Worm (Caenorhabditis elegans) whole organism, young adult: ENCODE data around the gene F58F12.12.
A peak's percentile ranks its signal among the peaks of the same experiment; 100 is the strongest.

ENCODE experiments used
- B0019.2 ChIP-seq: fragments of 200-800 bp; sonication (Bioruptor generic); conservative IDR thresholded peaks from 2 replicates; pipeline ENCODE4 v1.3.6; 2022; ENCODE audit warnings: missing genetic modification reagents, missing genetic modification characterization, missing compliant biosample characterization
- B0336.3 ChIP-seq: fragments of 200-800 bp; sonication (Bioruptor generic); IDR thresholded peaks from 2 replicates; pipeline ENCODE4 v1.3.6; 2022; ENCODE audit warnings: missing genetic modification characterization, missing compliant biosample characterization
- F10E7.11 ChIP-seq: sonication (generic microtip); optimal IDR thresholded peaks from 2 replicates; lab custom pipeline; 2017; ENCODE audit warnings: mild to moderate bottlenecking, missing genetic modification characterization, moderate library complexity, missing compliant biosample characterization
- F22D6.2 ChIP-seq: sonication (generic microtip); optimal IDR thresholded peaks from 2 replicates; lab custom pipeline; 2016; ENCODE audit warnings: mild to moderate bottlenecking, missing genetic modification characterization, missing compliant biosample characterization
- F23B12.7 ChIP-seq: sonication (generic microtip); optimal IDR thresholded peaks from 2 replicates; lab custom pipeline; 2017; ENCODE audit warnings: missing genetic modification characterization, mild to moderate bottlenecking, missing compliant biosample characterization, antibody characterized with exemption, moderate library complexity; ENCODE audit not compliant: insufficient read depth
- F33H1.4 ChIP-seq: fragments of 200-800 bp; sonication (Bioruptor generic); IDR thresholded peaks from 2 replicates; pipeline ENCODE4 v1.3.6; 2022; ENCODE audit warnings: missing genetic modification reagents, missing genetic modification characterization, missing compliant biosample characterization
- F39B2.1 ChIP-seq: fragments of 200-800 bp; sonication (Bioruptor generic); IDR thresholded peaks from 2 replicates; pipeline ENCODE4 v1.3.6; 2022; ENCODE audit warnings: missing genetic modification reagents, missing genetic modification characterization, missing compliant biosample characterization
- F55B11.4 ChIP-seq: sonication (generic microtip); optimal IDR thresholded peaks from 2 replicates; lab custom pipeline; 2016; ENCODE audit warnings: missing compliant biosample characterization, missing genetic modification characterization, borderline replicate concordance; ENCODE audit not compliant: insufficient read depth
- F57A8.1 ChIP-seq: fragments of 200-800 bp; sonication (Bioruptor generic); optimal IDR thresholded peaks from 2 replicates; lab custom pipeline; 2018; ENCODE audit warnings: mild to moderate bottlenecking, missing genetic modification characterization, moderate library complexity, missing compliant biosample characterization
- Y53F4B.3 ChIP-seq: fragments of 200-800 bp; sonication (Bioruptor generic); IDR thresholded peaks from 2 replicates; pipeline ENCODE4 v1.3.6; 2022; ENCODE audit warnings: missing genetic modification reagents, missing genetic modification characterization, missing compliant biosample characterization
- Y67H2A.10 ChIP-seq: fragments of 200-800 bp; sonication (Bioruptor generic); conservative IDR thresholded peaks from 2 replicates; pipeline ENCODE4 v1.3.6; 2022; ENCODE audit warnings: missing genetic modification reagents, missing genetic modification characterization, missing compliant biosample characterization
- Y79H2A.3 ChIP-seq: fragments of 200-800 bp; sonication (Bioruptor generic); conservative IDR thresholded peaks from 2 replicates; pipeline ENCODE4 v1.3.6; 2022; ENCODE audit warnings: missing genetic modification reagents, missing genetic modification characterization, missing compliant biosample characterization
- Y95B8A.8 ChIP-seq: fragments of 200-800 bp; sonication (Bioruptor generic); IDR thresholded peaks from 2 replicates; pipeline ENCODE4 v1.3.6; 2022; ENCODE audit warnings: missing genetic modification reagents, missing genetic modification characterization, missing compliant biosample characterization
- aptf-3 ChIP-seq: fragments of 200-800 bp; sonication (Bioruptor generic); IDR thresholded peaks from 2 replicates; pipeline ENCODE4 v1.3.6; 2022; ENCODE audit warnings: missing genetic modification characterization, missing compliant biosample characterization
- attf-6 ChIP-seq: fragments of 200-800 bp; sonication (Bioruptor generic); IDR thresholded peaks from 2 replicates; pipeline ENCODE4 v1.3.6; 2022; ENCODE audit warnings: missing genetic modification reagents, missing genetic modification characterization, missing compliant biosample characterization
- bed-2 ChIP-seq: fragments of 200-800 bp; sonication (Bioruptor generic); IDR thresholded peaks from 2 replicates; pipeline ENCODE4 v1.3.6; 2022; ENCODE audit warnings: missing genetic modification reagents, missing genetic modification characterization, missing compliant biosample characterization
- cebp-1 ChIP-seq, 2 experiments: fragments of 200-800 bp in 1 of 2; sonication (Bioruptor generic) in 1 of 2; sonication (generic microtip) in 1 of 2; IDR thresholded peaks in 1 of 2; optimal IDR thresholded peaks in 1 of 2; 2 replicates each; pipeline versions ENCODE4 v1.3.6 to Lab custom; 2017 to 2022; ENCODE audit warnings: missing compliant biosample characterization in 2 of 2, missing genetic modification characterization in 2 of 2, mild to moderate bottlenecking in 1 of 2, missing genetic modification reagents in 1 of 2, moderate library complexity in 1 of 2
- ceh-100 ChIP-seq: fragments of 200-800 bp; sonication (Bioruptor generic); IDR thresholded peaks from 2 replicates; pipeline ENCODE4 v1.3.6; 2022; ENCODE audit warnings: missing genetic modification reagents, missing genetic modification characterization, missing compliant biosample characterization
- ceh-27 ChIP-seq: fragments of 200-800 bp; sonication (Bioruptor generic); optimal IDR thresholded peaks from 2 replicates; lab custom pipeline; 2018; ENCODE audit warnings: mild to moderate bottlenecking, missing genetic modification characterization, moderate library complexity, missing compliant biosample characterization
- die-1 ChIP-seq: sonication (generic microtip); optimal IDR thresholded peaks from 2 replicates; lab custom pipeline; 2016; ENCODE audit warnings: missing genotype, mild to moderate bottlenecking, missing genetic modification characterization, missing compliant biosample characterization
- dox-1 ChIP-seq: fragments of 200-800 bp; sonication (Bioruptor generic); IDR thresholded peaks from 2 replicates; pipeline ENCODE4 v1.3.6; 2022; ENCODE audit warnings: missing genetic modification reagents, missing genetic modification characterization, missing compliant biosample characterization
- dpl-1 ChIP-seq: fragments of 150-350 bp; optimal IDR thresholded peaks from 2 replicates; lab custom pipeline; 2014; ENCODE audit warnings: missing biosample characterization, missing genetic modification reagents, missing genetic modification characterization
- egl-44 ChIP-seq: fragments of 200-800 bp; sonication (Bioruptor generic); IDR thresholded peaks from 2 replicates; pipeline ENCODE4 v1.3.6; 2022; ENCODE audit warnings: missing genetic modification reagents, missing genetic modification characterization, missing compliant biosample characterization
- ekl-4 ChIP-seq: fragments of 200-800 bp; sonication (Bioruptor generic); IDR thresholded peaks from 2 replicates; pipeline ENCODE4 v1.3.6; 2022; ENCODE audit warnings: missing genetic modification reagents, missing genetic modification characterization, missing compliant biosample characterization
- hlh-12 ChIP-seq: sonication (generic microtip); optimal IDR thresholded peaks from 2 replicates; lab custom pipeline; 2016; ENCODE audit warnings: missing genetic modification characterization, missing compliant biosample characterization
- hlh-26 ChIP-seq: fragments of 200-800 bp; sonication (Bioruptor generic); conservative IDR thresholded peaks from 2 replicates; pipeline ENCODE4 v1.3.6; 2022; ENCODE audit warnings: missing genetic modification reagents, missing genetic modification characterization, missing compliant biosample characterization
- lag-1 ChIP-seq: fragments of 200-800 bp; sonication (Bioruptor generic); IDR thresholded peaks from 2 replicates; pipeline ENCODE4 v1.3.6; 2022; ENCODE audit warnings: missing genetic modification reagents, missing genetic modification characterization, missing compliant biosample characterization
- let-607 ChIP-seq, 2 experiments: fragments of 200-800 bp in 1 of 2; sonication (Bioruptor generic) in 1 of 2; sonication (generic microtip) in 1 of 2; optimal IDR thresholded peaks; 2 replicates each; lab custom pipeline; 2016 to 2018; ENCODE audit warnings: mild to moderate bottlenecking in 2 of 2, missing compliant biosample characterization in 2 of 2, missing genetic modification characterization in 2 of 2, moderate library complexity in 2 of 2, missing genotype in 1 of 2
- lin-26 ChIP-seq: fragments of 200-800 bp; sonication (Bioruptor generic); IDR thresholded peaks from 2 replicates; pipeline ENCODE4 v1.3.6; 2022; ENCODE audit warnings: missing genetic modification reagents, missing genetic modification characterization, missing compliant biosample characterization
- lsy-27 ChIP-seq: sonication (generic microtip); optimal IDR thresholded peaks from 2 replicates; lab custom pipeline; 2017; ENCODE audit warnings: missing genetic modification characterization, mild to moderate bottlenecking, missing compliant biosample characterization, antibody characterized with exemption, missing genotype, borderline replicate concordance; ENCODE audit not compliant: insufficient read depth
- madf-10 ChIP-seq: sonication (generic microtip); optimal IDR thresholded peaks from 2 replicates; lab custom pipeline; 2016; ENCODE audit warnings: mild to moderate bottlenecking, missing genetic modification characterization, missing compliant biosample characterization
- nfya-1 ChIP-seq: sonication (generic microtip); optimal IDR thresholded peaks from 2 replicates; lab custom pipeline; 2017; ENCODE audit warnings: antibody characterized with exemption, missing compliant biosample characterization, missing genetic modification characterization, borderline replicate concordance; ENCODE audit not compliant: insufficient read depth
- nfya-2 ChIP-seq: fragments of 200-800 bp; sonication (Bioruptor generic); IDR thresholded peaks from 2 replicates; pipeline ENCODE4 v1.3.6; 2022; ENCODE audit warnings: missing genetic modification reagents, missing genetic modification characterization, missing compliant biosample characterization
- nhr-179 ChIP-seq: sonication (generic microtip); optimal IDR thresholded peaks from 2 replicates; lab custom pipeline; 2016; ENCODE audit warnings: mild to moderate bottlenecking, missing genetic modification characterization, missing compliant biosample characterization
- nhr-80 ChIP-seq: sonication (generic microtip); optimal IDR thresholded peaks from 2 replicates; lab custom pipeline; 2016; ENCODE audit warnings: missing genetic modification characterization, missing compliant biosample characterization
- pbrm-1 ChIP-seq: fragments of 200-800 bp; sonication (Bioruptor generic); IDR thresholded peaks from 2 replicates; pipeline ENCODE4 v1.3.6; 2022; ENCODE audit warnings: missing genetic modification reagents, missing genetic modification characterization, missing compliant biosample characterization
- rcor-1 ChIP-seq: fragments of 200-800 bp; sonication (Bioruptor generic); IDR thresholded peaks from 2 replicates; pipeline ENCODE4 v1.3.6; 2022; ENCODE audit warnings: missing genetic modification reagents, missing genetic modification characterization, missing compliant biosample characterization
- repo-1 ChIP-seq: sonication (generic microtip); optimal IDR thresholded peaks from 2 replicates; lab custom pipeline; 2017; ENCODE audit warnings: mild to moderate bottlenecking, missing genetic modification characterization, missing compliant biosample characterization
- snpc-1.1 ChIP-seq: sonication (generic microtip); optimal IDR thresholded peaks from 2 replicates; lab custom pipeline; 2017; ENCODE audit warnings: missing genetic modification characterization, mild to moderate bottlenecking, missing compliant biosample characterization, antibody characterized with exemption, moderate library complexity, missing genotype, missing genetic modification reagents; ENCODE audit not compliant: insufficient read depth
- snpc-1.3 ChIP-seq: sonication (generic microtip); optimal IDR thresholded peaks from 2 replicates; lab custom pipeline; 2017; ENCODE audit warnings: missing genetic modification characterization, mild to moderate bottlenecking, missing compliant biosample characterization, antibody characterized with exemption, moderate library complexity, missing genotype, missing genetic modification reagents; ENCODE audit not compliant: insufficient read depth
- snpc-3.4 ChIP-seq: sonication (generic microtip); optimal IDR thresholded peaks from 2 replicates; lab custom pipeline; 2017; ENCODE audit warnings: missing genetic modification characterization, mild to moderate bottlenecking, missing compliant biosample characterization, antibody characterized with exemption, moderate library complexity, missing genotype, missing genetic modification reagents
- zfh-2 ChIP-seq: fragments of 200-800 bp; sonication (Bioruptor generic); conservative IDR thresholded peaks from 2 replicates; pipeline ENCODE4 v1.3.6; 2022; ENCODE audit warnings: missing genetic modification reagents, missing genetic modification characterization, missing compliant biosample characterization
- ztf-18 ChIP-seq: sonication (generic microtip); optimal IDR thresholded peaks from 2 replicates; lab custom pipeline; 2016; ENCODE audit warnings: missing genotype, mild to moderate bottlenecking, missing genetic modification characterization, missing compliant biosample characterization
- ztf-26 ChIP-seq: sonication (generic microtip); optimal IDR thresholded peaks from 2 replicates; lab custom pipeline; 2017; ENCODE audit warnings: missing genetic modification characterization, missing compliant biosample characterization
- ztf-28 ChIP-seq: fragments of 200-800 bp; sonication (Bioruptor generic); IDR thresholded peaks from 2 replicates; pipeline ENCODE4 v1.3.6; 2022; ENCODE audit warnings: missing genetic modification reagents, missing genetic modification characterization, missing compliant biosample characterization
- ztf-6 ChIP-seq: fragments of 200-800 bp; sonication (Bioruptor generic); IDR thresholded peaks from 2 replicates; pipeline ENCODE4 v1.3.6; 2022; ENCODE audit warnings: missing genetic modification reagents, missing genetic modification characterization, missing compliant biosample characterization

Gene F58F12.12

DNA sequence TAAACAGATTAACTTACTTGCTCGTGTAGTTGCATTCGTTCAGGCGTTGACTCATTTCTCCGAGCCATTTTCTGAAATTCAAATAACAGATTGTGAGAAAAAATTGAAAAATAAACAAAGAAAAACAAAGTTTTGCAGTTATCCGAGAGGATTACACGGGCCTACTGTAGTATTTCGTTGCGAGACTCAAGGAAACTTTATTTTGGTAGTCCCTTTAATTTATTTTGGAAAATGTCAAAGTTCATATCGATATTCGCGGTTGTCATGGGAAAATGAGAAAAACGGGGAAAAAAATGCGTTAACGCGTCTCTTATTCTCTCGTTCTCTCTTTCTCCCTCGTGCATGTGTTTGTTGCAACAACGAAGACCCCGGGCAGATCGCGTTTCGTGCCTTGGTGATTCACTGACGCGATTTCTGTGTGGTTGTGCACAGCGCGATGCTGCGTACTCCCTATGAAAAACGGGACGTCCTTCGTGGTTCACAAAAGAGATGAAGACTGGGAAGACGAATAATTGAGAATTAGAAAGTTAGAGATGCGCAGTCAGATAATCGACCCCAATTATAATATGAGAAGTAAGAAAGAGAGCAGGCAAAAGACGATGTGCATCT lies 49.6 kb upstream of the F58F12.12 start, which contains the start of gene set-4 (continued):
- TF ChIP-seq dox-1 (GFP tag; lab: Robert Waterston, UW) (peak; percentile 93), rcor-1 (GFP tag; lab: Robert Waterston, UW) (peak; percentile 79), B0019.2 (GFP tag; lab: Robert Waterston, UW) (no peak; the same call in 1 of the 2 replicates), nhr-179 (tag; lab: Kevin White, UChicago) (no peak), Y67H2A.10 (GFP tag; lab: Robert Waterston, UW) (no peak; the same call in 1 of the 2 replicates), die-1 (tag; lab: Kevin White, UChicago) (no peak), F39B2.1 (GFP tag; lab: Robert Waterston, UW) (no peak), repo-1 (tag; lab: Kevin White, UChicago) (peak; percentile 73), lag-1 (no peak), bed-2 (GFP tag; lab: Robert Waterston, UW) (no peak), nfya-1 (tag; lab: Kevin White, UChicago) (no peak), cebp-1 (GFP tag; IDR thresholded peaks at IDR 0.05; lab: Robert Waterston, UW) (0 out of 2 replicates have a peak, but pooled peaks have one; percentile 24), cebp-1 (tag; optimal IDR thresholded peaks at IDR 0.05; lab: Kevin White, UChicago) (peak; percentile 88), Y95B8A.8 (GFP tag; lab: Robert Waterston, UW) (no peak), dpl-1 (GFP tag; lab: Kevin White, UChicago) (peak; percentile 55), nhr-80 (tag; lab: Kevin White, UChicago) (peak; percentile 97), ceh-100 (GFP tag; lab: Robert Waterston, UW) (peak; percentile 77), hlh-26 (no peak), nfya-2 (GFP tag; lab: Robert Waterston, UW) (no peak), ztf-26 (tag; lab: Kevin White, UChicago) (peak; percentile 85), ekl-4 (GFP tag; lab: Robert Waterston, UW) (peak; percentile 84), B0336.3 (GFP tag; lab: Robert Waterston, UW) (peak; percentile 89), zfh-2 (GFP tag; lab: Robert Waterston, UW) (peak; percentile 96), lsy-27 (tag; lab: Kevin White, UChicago) (no peak), Y79H2A.3 (GFP tag; lab: Robert Waterston, UW) (no peak), aptf-3 (GFP tag; lab: Robert Waterston, UW) (0 out of 2 replicates have a peak, but pooled peaks have one; percentile 26), snpc-1.1 (tag; lab: Kevin White, UChicago) (no peak), F55B11.4 (tag; lab: Kevin White, UChicago) (no peak), F10E7.11 (no peak), snpc-1.3 (tag; lab: Kevin White, UChicago) (no peak), F33H1.4 (GFP tag; lab: Robert Waterston, UW) (peak; percentile 78), F23B12.7 (peak; percentile 85), ztf-28 (GFP tag; lab: Robert Waterston, UW) (no peak), F22D6.2 (tag; lab: Kevin White, UChicago) (peak; percentile 44), F57A8.1 (GFP tag; lab: Kevin White, UChicago) (no peak), hlh-12 (no peak), madf-10 (tag; lab: Kevin White, UChicago) (peak; percentile 68), ztf-6 (GFP tag; lab: Robert Waterston, UW) (no peak), egl-44 (GFP tag; lab: Robert Waterston, UW) (no peak), pbrm-1 (GFP tag; lab: Robert Waterston, UW) (peak; percentile 86), Y53F4B.3 (GFP tag; lab: Robert Waterston, UW) (no peak), ztf-18 (peak; percentile 97), let-607 (tag; optimal IDR thresholded peaks at IDR 0.05; lab: Kevin White, UChicago) (peak; percentile 53 to 72), ceh-27 (GFP tag; lab: Kevin White, UChicago) (peak; percentile 87), snpc-3.4 (no peak), lin-26 (GFP tag; lab: Robert Waterston, UW) (no peak), attf-6 (GFP tag; lab: Robert Waterston, UW) (no peak)
